Worm (Caenorhabditis elegans): ENCODE data around the gene T10B5.8.

ce11 chrV:1848590-1848989, 6.7 kb downstream of the T10B5.8 start:
- no peak for TF ChIP-seq pqm-1 (tag; optimal IDR thresholded peaks at IDR 0.05)
- no peak for TF ChIP-seq gei-8 (GFP tag; optimal IDR thresholded peaks at IDR 0.05)
- TF ChIP-seq egl-27 (tag; optimal IDR thresholded peaks at IDR 0.05): no peak
- no peak for TF ChIP-seq F10B5.3 (tag; optimal IDR thresholded peaks at IDR 0.05)
- no peak for TF ChIP-seq duxl-1 (tag; optimal IDR thresholded peaks at IDR 0.05; ENCODE audit: poor library complexity)
- TF ChIP-seq zfp-2 (tag; optimal IDR thresholded peaks at IDR 0.05): no peak
- no peak for TF ChIP-seq nhr-28 (tag; optimal IDR thresholded peaks at IDR 0.05)
- TF ChIP-seq lin-29 (GFP tag; IDR thresholded peaks at IDR 0.05): no peak
- TF ChIP-seq ama-1 (optimal IDR thresholded peaks at IDR 0.05): no peak
- TF ChIP-seq daf-12 (tag; optimal IDR thresholded peaks at IDR 0.05): no peak
